Worm (Caenorhabditis elegans) whole organism, late embryonic: ENCODE measurements around the gene ugt-13.

Experiments used
- F13H6.1 ChIP-seq: sonication (generic microtip); optimal IDR thresholded peaks from 2 replicates; lab custom pipeline; 2016; ENCODE audit warnings: missing genetic modification characterization, missing compliant biosample characterization
- ahr-1 ChIP-seq: sonication (generic microtip); optimal IDR thresholded peaks from 2 replicates; lab custom pipeline; 2016; ENCODE audit warnings: missing genetic modification characterization, missing compliant biosample characterization
- ama-1 ChIP-seq: fragments of 150-350 bp; optimal IDR thresholded peaks from 2 replicates; lab custom pipeline; 2014
- ceh-24 ChIP-seq: sonication (generic microtip); optimal IDR thresholded peaks from 2 replicates; lab custom pipeline; 2016; ENCODE audit warnings: mild to moderate bottlenecking, missing genetic modification characterization, missing compliant biosample characterization
- ceh-31 ChIP-seq: sonication (generic microtip); optimal IDR thresholded peaks from 2 replicates; lab custom pipeline; 2016; ENCODE audit warnings: missing genetic modification characterization, missing compliant biosample characterization
- fkh-6 ChIP-seq: sonication (generic microtip); optimal IDR thresholded peaks from 2 replicates; lab custom pipeline; 2016; ENCODE audit warnings: missing genetic modification characterization, missing compliant biosample characterization
- lin-11 ChIP-seq: fragments of 200-800 bp; sonication (Bioruptor generic); optimal IDR thresholded peaks from 2 replicates; lab custom pipeline; 2018; ENCODE audit warnings: mild to moderate bottlenecking, missing genetic modification characterization, missing compliant biosample characterization
- nhr-11 ChIP-seq: fragments of 150-350 bp; optimal IDR thresholded peaks from 2 replicates; lab custom pipeline; 2014; ENCODE audit warnings: missing biosample characterization, missing genetic modification characterization
- pqm-1 ChIP-seq: sonication (generic microtip); optimal IDR thresholded peaks from 2 replicates; lab custom pipeline; 2016; ENCODE audit warnings: missing genetic modification characterization, missing compliant biosample characterization
- ztf-16 ChIP-seq: sonication (generic microtip); optimal IDR thresholded peaks from 2 replicates; lab custom pipeline; 2017; ENCODE audit warnings: missing genetic modification characterization, missing compliant biosample characterization

- TF ChIP-seq ceh-31 (no peak), pqm-1 (tag; lab: Kevin White, UChicago) (no peak), ceh-24 (no peak), F13H6.1 (tag; lab: Kevin White, UChicago) (no peak), nhr-11 (tag; lab: Kevin White, UChicago) (no peak), ama-1 (lab: Kevin White, UChicago) (no peak), fkh-6 (tag; lab: Kevin White, UChicago) (no peak), ztf-16 (tag; lab: Kevin White, UChicago) (no peak), ahr-1 (tag; lab: Kevin White, UChicago) (no peak), lin-11 (no peak)
Observed at ce11 chrV:4879251-4879650, 29.4 kb upstream of the ugt-13 start, which contains the start of gene T19H12.15.
